Worm (Caenorhabditis elegans) whole organism, L4 larva: ENCODE results near the gene T06C12.11.

Experiments used
- F37D6.2 ChIP-seq: sonication (generic microtip); optimal IDR thresholded peaks from 2 replicates; lab custom pipeline; 2016; ENCODE audit warnings: mild to moderate bottlenecking, missing genetic modification characterization, missing compliant biosample characterization
- F49E8.2 ChIP-seq: sonication (generic microtip); optimal IDR thresholded peaks from 2 replicates; lab custom pipeline; 2016; ENCODE audit warnings: missing compliant biosample characterization, mild to moderate bottlenecking, missing genetic modification characterization, borderline replicate concordance
- T20F7.1 ChIP-seq: fragments of 200-800 bp; sonication (Bioruptor generic); optimal IDR thresholded peaks from 2 replicates; lab custom pipeline; 2018; ENCODE audit warnings: mild to moderate bottlenecking, missing genetic modification characterization, missing compliant biosample characterization
- Y75B8A.6 ChIP-seq: fragments of 200-800 bp; sonication (Bioruptor generic); IDR thresholded peaks from 2 replicates; pipeline ENCODE4 v1.3.6; 2022; ENCODE audit warnings: missing genetic modification reagents, missing genetic modification characterization, missing compliant biosample characterization
- aha-1 ChIP-seq: fragments of 150-350 bp; peaks from one replicate; lab custom pipeline; 2014; ENCODE audit warnings: missing biosample characterization, missing genetic modification characterization
- arid-1 ChIP-seq: fragments of 200-800 bp; sonication (Bioruptor generic); conservative IDR thresholded peaks from 2 replicates; pipeline ENCODE4 v1.3.6; 2022; ENCODE audit warnings: missing genetic modification reagents, missing genetic modification characterization, missing compliant biosample characterization
- attf-4 ChIP-seq: sonication (generic microtip); optimal IDR thresholded peaks from 3 replicates; lab custom pipeline; 2017; ENCODE audit warnings: missing biosample characterization, missing genetic modification characterization
- ceh-32 ChIP-seq: sonication (generic microtip); optimal IDR thresholded peaks from 2 replicates; lab custom pipeline; 2016; ENCODE audit warnings: mild to moderate bottlenecking, missing genetic modification characterization, missing compliant biosample characterization; ENCODE audit not compliant: poor library complexity
- ceh-62 ChIP-seq: sonication (generic microtip); optimal IDR thresholded peaks from 2 replicates; lab custom pipeline; 2017; ENCODE audit warnings: missing biosample characterization, missing genetic modification characterization
- ceh-82 ChIP-seq: sonication (generic microtip); optimal IDR thresholded peaks from 2 replicates; lab custom pipeline; 2017; ENCODE audit warnings: missing biosample characterization, missing genetic modification characterization
- cey-2 ChIP-seq: sonication (generic microtip); optimal IDR thresholded peaks from 3 replicates; lab custom pipeline; 2017; ENCODE audit warnings: missing genetic modification characterization, mild to moderate bottlenecking, missing compliant biosample characterization, antibody characterized with exemption, borderline replicate concordance; ENCODE audit not compliant: insufficient read depth
- ctbp-1 ChIP-seq: fragments of 200-800 bp; sonication (Bioruptor generic); IDR thresholded peaks from 2 replicates; pipeline ENCODE4 v1.3.6; 2022; ENCODE audit warnings: missing genetic modification reagents, missing genetic modification characterization, missing compliant biosample characterization
- dmd-6 ChIP-seq: fragments of 200-800 bp; sonication (Bioruptor generic); IDR thresholded peaks from 2 replicates; pipeline ENCODE4 v1.3.6; 2022; ENCODE audit warnings: missing genetic modification reagents, missing genetic modification characterization, missing compliant biosample characterization
- dmd-9 ChIP-seq: fragments of 200-800 bp; sonication (Bioruptor generic); IDR thresholded peaks from 2 replicates; pipeline ENCODE4 v1.3.6; 2022; ENCODE audit warnings: missing genetic modification reagents, missing genetic modification characterization, missing compliant biosample characterization
- dve-1 ChIP-seq: sonication (generic microtip); optimal IDR thresholded peaks from 2 replicates; lab custom pipeline; 2017; ENCODE audit warnings: antibody characterized with exemption, mild to moderate bottlenecking, missing genetic modification characterization, missing compliant biosample characterization; ENCODE audit not compliant: insufficient read depth
- egl-43 ChIP-seq: fragments of 200-800 bp; sonication (Bioruptor generic); IDR thresholded peaks from 2 replicates; pipeline ENCODE4 v1.3.6; 2022; ENCODE audit warnings: missing genetic modification reagents, missing genetic modification characterization, missing compliant biosample characterization
- fkh-10 ChIP-seq: fragments of 150-350 bp; optimal IDR thresholded peaks from 2 replicates; lab custom pipeline; 2014; ENCODE audit warnings: missing biosample characterization, missing genetic modification reagents, missing genetic modification characterization
- hlh-11 ChIP-seq: fragments of 200-800 bp; sonication (Bioruptor generic); optimal IDR thresholded peaks from 2 replicates; lab custom pipeline; 2018; ENCODE audit warnings: mild to moderate bottlenecking, missing genetic modification characterization, missing compliant biosample characterization
- hmg-1.1 ChIP-seq: fragments of 200-800 bp; sonication (Bioruptor generic); IDR thresholded peaks from 2 replicates; pipeline ENCODE4 v1.3.6; 2022; ENCODE audit warnings: missing genetic modification reagents, missing genetic modification characterization, missing compliant biosample characterization
- jun-1 ChIP-seq: fragments of 150-350 bp; optimal IDR thresholded peaks from 2 replicates; lab custom pipeline; 2014; ENCODE audit warnings: missing biosample characterization, missing genetic modification reagents, missing genetic modification characterization
- lim-7 ChIP-seq: fragments of 200-800 bp; sonication (Bioruptor generic); IDR thresholded peaks from 2 replicates; pipeline ENCODE4 v1.3.6; 2022; ENCODE audit warnings: missing genetic modification characterization, missing compliant biosample characterization
- lin-1 ChIP-seq: fragments of 200-800 bp; sonication (Bioruptor generic); IDR thresholded peaks from 2 replicates; pipeline ENCODE4 v1.3.6; 2022; ENCODE audit warnings: missing genetic modification reagents, missing genetic modification characterization, missing compliant biosample characterization
- lin-29 ChIP-seq: fragments of 200-800 bp; sonication (Bioruptor generic); IDR thresholded peaks from 2 replicates; pipeline ENCODE4 v1.3.6; 2022; ENCODE audit warnings: missing genetic modification reagents, missing genetic modification characterization, missing compliant biosample characterization
- lin-38 ChIP-seq: fragments of 200-800 bp; sonication (Bioruptor generic); IDR thresholded peaks from 2 replicates; pipeline ENCODE4 v1.3.6; 2022; ENCODE audit warnings: missing genetic modification reagents, missing genetic modification characterization, missing compliant biosample characterization
- lir-3 ChIP-seq: sonication (generic microtip); optimal IDR thresholded peaks from 2 replicates; lab custom pipeline; 2016; ENCODE audit warnings: mild to moderate bottlenecking, missing genetic modification characterization, missing compliant biosample characterization
- lsy-2 ChIP-seq, 2 experiments: fragments of 150-350 bp in 1 of 2; sonication (generic microtip) in 1 of 2; optimal IDR thresholded peaks; 2 replicates each; lab custom pipeline; 2014 to 2017; ENCODE audit warnings: missing biosample characterization in 2 of 2, missing genetic modification characterization in 2 of 2
- madf-5 ChIP-seq, 2 experiments: fragments of 200-800 bp; sonication (Bioruptor generic); IDR thresholded peaks; 2 replicates each; pipeline ENCODE4 v1.3.6; 2022; ENCODE audit warnings: missing compliant biosample characterization in 2 of 2, missing genetic modification characterization in 2 of 2
- madf-9 ChIP-seq: fragments of 200-800 bp; sonication (Bioruptor generic); conservative IDR thresholded peaks from 2 replicates; pipeline ENCODE4 v1.3.6; 2022; ENCODE audit warnings: missing genetic modification reagents, missing genetic modification characterization, missing compliant biosample characterization
- mdl-1 ChIP-seq, 2 experiments: fragments of 150-350 bp in 1 of 2; sonication (generic microtip) in 1 of 2; optimal IDR thresholded peaks; 2 replicates each; lab custom pipeline; 2014 to 2017; ENCODE audit warnings: missing biosample characterization in 2 of 2, missing genetic modification characterization in 2 of 2
- mdt-29 ChIP-seq: fragments of 200-800 bp; sonication (Bioruptor generic); IDR thresholded peaks from 2 replicates; pipeline ENCODE4 v1.3.6; 2022; ENCODE audit warnings: missing genetic modification reagents, missing genetic modification characterization, missing compliant biosample characterization
- mep-1 ChIP-seq: fragments of 150-350 bp; sonication (generic microtip); optimal IDR thresholded peaks from 3 replicates; lab custom pipeline; 2014; ENCODE audit warnings: missing biosample characterization, missing genetic modification characterization
- mes-2 ChIP-seq: sonication (generic microtip); optimal IDR thresholded peaks from 2 replicates; lab custom pipeline; 2016; ENCODE audit warnings: missing genotype, mild to moderate bottlenecking, missing genetic modification characterization, missing compliant biosample characterization; ENCODE audit not compliant: poor library complexity, severe bottlenecking
- nhr-10 ChIP-seq: fragments of 150-350 bp; optimal IDR thresholded peaks from 2 replicates; lab custom pipeline; 2014; ENCODE audit warnings: missing biosample characterization, missing genetic modification characterization
- nhr-111 ChIP-seq: fragments of 200-800 bp; sonication (Bioruptor generic); optimal IDR thresholded peaks from 2 replicates; lab custom pipeline; 2018; ENCODE audit warnings: mild to moderate bottlenecking, missing genetic modification characterization, missing compliant biosample characterization
- nhr-237 ChIP-seq: sonication (generic microtip); optimal IDR thresholded peaks from 2 replicates; lab custom pipeline; 2017; ENCODE audit warnings: missing biosample characterization, missing genetic modification characterization
- nhr-48 ChIP-seq: sonication (generic microtip); optimal IDR thresholded peaks from 2 replicates; lab custom pipeline; 2016; ENCODE audit warnings: mild to moderate bottlenecking, missing genetic modification characterization, missing compliant biosample characterization
- nhr-76 ChIP-seq: fragments of 150-350 bp; optimal IDR thresholded peaks from 2 replicates; lab custom pipeline; 2014; ENCODE audit warnings: missing biosample characterization, missing genetic modification characterization
- pha-4 ChIP-seq, 2 experiments: fragments of 150-350 bp in 1 of 2; fragments of 200-800 bp in 1 of 2; sonication (Bioruptor generic) in 1 of 2; IDR thresholded peaks in 1 of 2; optimal IDR thresholded peaks in 1 of 2; 2 replicates each; pipeline versions ENCODE4 v1.3.6 to Lab custom; 2014 to 2022; ENCODE audit warnings: missing genetic modification characterization in 2 of 2, missing genetic modification reagents in 2 of 2, missing biosample characterization in 1 of 2, missing compliant biosample characterization in 1 of 2
- pqm-1 ChIP-seq: sonication (generic microtip); optimal IDR thresholded peaks from 2 replicates; lab custom pipeline; 2017; ENCODE audit warnings: missing biosample characterization, missing genetic modification characterization
- rbr-2 ChIP-seq: sonication (generic microtip); optimal IDR thresholded peaks from 2 replicates; lab custom pipeline; 2016; ENCODE audit warnings: missing genotype, missing genetic modification characterization, missing compliant biosample characterization
- saeg-2 ChIP-seq: fragments of 200-800 bp; sonication (Bioruptor generic); IDR thresholded peaks from 2 replicates; pipeline ENCODE4 v1.3.6; 2022; ENCODE audit warnings: missing genetic modification reagents, missing genetic modification characterization, missing compliant biosample characterization
- sdz-12 ChIP-seq: fragments of 200-800 bp; sonication (Bioruptor generic); optimal IDR thresholded peaks from 2 replicates; lab custom pipeline; 2018; ENCODE audit warnings: mild to moderate bottlenecking, missing genetic modification characterization, missing compliant biosample characterization
- tra-1 ChIP-seq: fragments of 200-800 bp; sonication (Bioruptor generic); IDR thresholded peaks from 2 replicates; pipeline ENCODE4 v1.3.6; 2022; ENCODE audit warnings: missing genetic modification reagents, missing genetic modification characterization, missing compliant biosample characterization
- unc-130 ChIP-seq: sonication (generic microtip); optimal IDR thresholded peaks from 2 replicates; lab custom pipeline; 2016; ENCODE audit warnings: missing genetic modification reagents, missing genetic modification characterization, missing compliant biosample characterization
- unc-62 ChIP-seq, 3 experiments: fragments of 150-350 bp in 1 of 3; sonication (generic microtip); optimal IDR thresholded peaks in 2 of 3; peaks in 1 of 3; 1 replicate in 1 of 3; 2 replicates in 2 of 3; lab custom pipeline; 2014 to 2017; ENCODE audit warnings: missing biosample characterization in 3 of 3, missing genetic modification characterization in 3 of 3, missing genetic modification reagents in 3 of 3, missing genotype in 1 of 3
- zag-1 ChIP-seq: fragments of 150-350 bp; optimal IDR thresholded peaks from 2 replicates; lab custom pipeline; 2014; ENCODE audit warnings: missing biosample characterization, missing genetic modification characterization
- zfp-2 ChIP-seq: sonication (generic microtip); optimal IDR thresholded peaks from 2 replicates; lab custom pipeline; 2016; ENCODE audit warnings: mild to moderate bottlenecking, missing genetic modification characterization, missing compliant biosample characterization
- zip-11 ChIP-seq: fragments of 200-800 bp; sonication (Bioruptor generic); IDR thresholded peaks from 2 replicates; pipeline ENCODE4 v1.3.6; 2022; ENCODE audit warnings: missing genetic modification characterization, missing compliant biosample characterization
- zip-2 ChIP-seq: fragments of 150-350 bp; optimal IDR thresholded peaks from 2 replicates; lab custom pipeline; 2014; ENCODE audit warnings: missing biosample characterization, missing genetic modification characterization
- ztf-11 ChIP-seq: fragments of 150-350 bp; optimal IDR thresholded peaks from 2 replicates; lab custom pipeline; 2014; ENCODE audit warnings: missing biosample characterization, missing genetic modification characterization

T06C12.11 gene

ce11 chrV:15880705-15881104 is 12.1 kb upstream of the T06C12.11 start (continued):
- no peak for TF ChIP-seq ceh-82 (tag; lab: Kevin White, UChicago)
- no peak for TF ChIP-seq lir-3 (tag; lab: Kevin White, UChicago)
- TF ChIP-seq egl-43 (GFP tag; lab: Robert Waterston, UW) = no peak
- peak; percentile 73 for TF ChIP-seq zip-2
- no peak for TF ChIP-seq zip-11
- no peak for TF ChIP-seq pha-4 (GFP tag; IDR thresholded peaks at IDR 0.05; lab: Robert Waterston, UW)
- TF ChIP-seq pha-4 (tag; optimal IDR thresholded peaks at IDR 0.05; lab: Kevin White, UChicago) = no peak
- no peak for TF ChIP-seq aha-1 (tag; lab: Kevin White, UChicago)
- TF ChIP-seq zfp-2 (tag; lab: Kevin White, UChicago) = no peak
- 0 out of 2 replicates have a peak, but pooled peaks have one; percentile 22 for TF ChIP-seq hmg-1.1
- peak; percentile 80 for TF ChIP-seq nhr-48
- no peak for TF ChIP-seq attf-4 (tag; lab: Kevin White, UChicago)
- peak; percentile 78 for TF ChIP-seq hlh-11 (tag; lab: Kevin White, UChicago)
- TF ChIP-seq mdt-29 (GFP tag; lab: Robert Waterston, UW) = no peak
- TF ChIP-seq unc-62 (GFP tag; optimal IDR thresholded peaks at IDR 0.05 in 1 of 2; lab: Kevin White, UChicago) = no peak
- TF ChIP-seq unc-62 (tag; optimal IDR thresholded peaks at IDR 0.05; lab: Kevin White, UChicago) = no peak
- 0 out of 2 replicates have a peak, but pooled peaks have one; percentile 29 for TF ChIP-seq Y75B8A.6 (GFP tag; lab: Robert Waterston, UW)
- TF ChIP-seq nhr-10 = no peak
- TF ChIP-seq madf-5 (GFP tag; IDR thresholded peaks at IDR 0.05; lab: Robert Waterston, UW) = no peak
- peak; percentile 17 for TF ChIP-seq pqm-1 (tag; lab: Kevin White, UChicago)
- peak; percentile 0 for TF ChIP-seq rbr-2 (tag; lab: Kevin White, UChicago)
- TF ChIP-seq ceh-62 (tag; lab: Kevin White, UChicago) = no peak
- no peak for TF ChIP-seq ceh-32 (tag; lab: Kevin White, UChicago)
- peak; percentile 7 for TF ChIP-seq jun-1
- TF ChIP-seq saeg-2 = no peak
- peak; percentile 69 for TF ChIP-seq dve-1 (tag; lab: Kevin White, UChicago)
- TF ChIP-seq nhr-111 (GFP tag; lab: Kevin White, UChicago) = no peak
- no peak for TF ChIP-seq nhr-76 (tag; lab: Kevin White, UChicago)
- TF ChIP-seq lin-38 (GFP tag; lab: Robert Waterston, UW) = no peak
- TF ChIP-seq zag-1 = no peak
- TF ChIP-seq unc-130 (GFP tag; lab: Kevin White, UChicago) = no peak
- no peak for TF ChIP-seq dmd-9 (GFP tag; lab: Robert Waterston, UW)
- TF ChIP-seq F37D6.2 (tag; lab: Kevin White, UChicago) = no peak
- TF ChIP-seq fkh-10 (GFP tag; lab: Kevin White, UChicago) = no peak
- peak in 1 of 2 experiments; percentile 47 for TF ChIP-seq mdl-1 (tag; optimal IDR thresholded peaks at IDR 0.05; lab: Kevin White, UChicago)
- TF ChIP-seq tra-1 = no peak
- TF ChIP-seq ctbp-1 (GFP tag; lab: Robert Waterston, UW) = no peak
- TF ChIP-seq lin-1 (GFP tag; lab: Robert Waterston, UW) = 0 out of 2 replicates have a peak, but pooled peaks have one; percentile 12
- TF ChIP-seq mep-1 = peak; percentile 50
- peak; percentile 82 for TF ChIP-seq cey-2 (tag; lab: Kevin White, UChicago)
- no peak for TF ChIP-seq sdz-12
- TF ChIP-seq lim-7 (GFP tag; lab: Robert Waterston, UW) = no peak
- no peak for TF ChIP-seq arid-1 (GFP tag; lab: Robert Waterston, UW)
- no peak for TF ChIP-seq ztf-11 (tag; lab: Kevin White, UChicago)
- TF ChIP-seq F49E8.2 (tag; lab: Kevin White, UChicago) = no peak
- TF ChIP-seq dmd-6 (GFP tag; lab: Robert Waterston, UW) = peak; percentile 87
- TF ChIP-seq nhr-237 (tag; lab: Kevin White, UChicago) = no peak
- TF ChIP-seq madf-9 (GFP tag; lab: Robert Waterston, UW) = no peak
- TF ChIP-seq mes-2 = peak; percentile 38
- no peak for TF ChIP-seq lin-29
- peak; percentile 20 for TF ChIP-seq T20F7.1 (GFP tag; lab: Kevin White, UChicago)
- TF ChIP-seq lsy-2 (tag; optimal IDR thresholded peaks at IDR 0.05; lab: Kevin White, UChicago) = peak; percentile 51 to 60
